Fruit fly (Drosophila melanogaster) whole organism, embryonic: ENCODE measurements around the gene CG15196.

Experiments
- Blimp-1 ChIP-seq: fragments of 200-800 bp; sonication (Bioruptor generic); optimal IDR thresholded peaks from 3 replicates; lab custom pipeline; 2018; ENCODE audit warnings: missing biosample characterization, missing genetic modification characterization, mild to moderate bottlenecking, moderate library complexity, missing genetic modification reagents
- CG10654 ChIP-seq: fragments of 200-800 bp; sonication (Bioruptor generic); optimal IDR thresholded peaks from 2 replicates; lab custom pipeline; 2016; ENCODE audit warnings: missing biosample characterization, missing genetic modification characterization
- CG12104 ChIP-seq: fragments of 200-800 bp; sonication (Bioruptor generic); optimal IDR thresholded peaks from 3 replicates; lab custom pipeline; 2016; ENCODE audit warnings: missing biosample characterization, missing genetic modification characterization
- CG12942 ChIP-seq: fragments of 200-800 bp; sonication (Bioruptor generic); optimal IDR thresholded peaks from 3 replicates; lab custom pipeline; 2016; ENCODE audit warnings: missing biosample characterization, missing genetic modification characterization
- CG14710 ChIP-seq: fragments of 200-800 bp; sonication (Bioruptor generic); optimal IDR thresholded peaks from 3 replicates; lab custom pipeline; 2019; ENCODE audit warnings: missing biosample characterization, mild to moderate bottlenecking, missing genetic modification characterization, moderate library complexity
- CG1603 ChIP-seq: fragments of 200-800 bp; sonication (Bioruptor generic); optimal IDR thresholded peaks from 2 replicates; lab custom pipeline; 2019; ENCODE audit warnings: missing biosample characterization, mild to moderate bottlenecking, missing genetic modification characterization, moderate library complexity
- CG16779 ChIP-seq: fragments of 200-800 bp; sonication (Bioruptor generic); IDR thresholded peaks from 2 replicates; pipeline ENCODE4 v1.3.6; 2022; ENCODE audit warnings: missing biosample characterization, missing genetic modification characterization
- CG17359 ChIP-seq: fragments of 200-800 bp; sonication (Bioruptor generic); optimal IDR thresholded peaks from 3 replicates; lab custom pipeline; 2018; ENCODE audit warnings: missing biosample characterization, mild to moderate bottlenecking, missing genetic modification characterization, moderate library complexity
- CG18764 ChIP-seq: fragments of 200-800 bp; sonication (Bioruptor generic); optimal IDR thresholded peaks from 3 replicates; lab custom pipeline; 2016; ENCODE audit warnings: missing biosample characterization, missing genetic modification characterization
- CG2116 ChIP-seq: fragments of 200-800 bp; sonication (Bioruptor generic); optimal IDR thresholded peaks from 3 replicates; lab custom pipeline; 2018; ENCODE audit warnings: missing biosample characterization, mild to moderate bottlenecking, missing genetic modification characterization
- CG30403 ChIP-seq: fragments of 200-800 bp; sonication (Bioruptor generic); optimal IDR thresholded peaks from 3 replicates; lab custom pipeline; 2016; ENCODE audit warnings: missing biosample characterization, missing genetic modification characterization
- CG31365 ChIP-seq: fragments of 200-800 bp; sonication (Bioruptor generic); optimal IDR thresholded peaks from 2 replicates; lab custom pipeline; 2018; ENCODE audit warnings: missing biosample characterization, mild to moderate bottlenecking, missing genetic modification characterization
- CG3407 ChIP-seq: fragments of 200-800 bp; sonication (Bioruptor generic); optimal IDR thresholded peaks from 2 replicates; lab custom pipeline; 2018; ENCODE audit warnings: missing biosample characterization, mild to moderate bottlenecking, missing genetic modification characterization
- CG34376 ChIP-seq: fragments of 200-800 bp; sonication (Bioruptor generic); optimal IDR thresholded peaks from 2 replicates; lab custom pipeline; 2018; ENCODE audit warnings: missing biosample characterization, mild to moderate bottlenecking, missing genetic modification characterization
- CG6254 ChIP-seq: fragments of 200-800 bp; sonication (Bioruptor generic); optimal IDR thresholded peaks from 3 replicates; lab custom pipeline; 2017; ENCODE audit warnings: mild to moderate bottlenecking, missing biosample characterization, missing genetic modification reagents, missing genetic modification characterization
- CG6791 ChIP-seq: fragments of 200-800 bp; sonication (Bioruptor generic); IDR thresholded peaks from 3 replicates; pipeline ENCODE4 v1.3.6; 2022; ENCODE audit warnings: missing biosample characterization, missing genetic modification characterization; ENCODE audit not compliant: partially characterized antibody
- CG8089 ChIP-seq: fragments of 200-800 bp; sonication (Bioruptor generic); optimal IDR thresholded peaks from 3 replicates; lab custom pipeline; 2016; ENCODE audit warnings: missing biosample characterization, missing genetic modification characterization
- CG8765 ChIP-seq: fragments of 200-800 bp; sonication (Bioruptor generic); IDR thresholded peaks from 2 replicates; pipeline ENCODE4 v1.3.6; 2022; ENCODE audit warnings: missing biosample characterization, missing genetic modification characterization
- CG9215 ChIP-seq: fragments of 200-800 bp; sonication (Bioruptor generic); IDR thresholded peaks from 2 replicates; pipeline ENCODE4 v1.3.6; 2022; ENCODE audit warnings: missing biosample characterization, missing genetic modification characterization
- CkIIα-i1 ChIP-seq: fragments of 200-800 bp; sonication (Bioruptor generic); IDR thresholded peaks from 2 replicates; pipeline ENCODE4 v1.3.6; 2022; ENCODE audit warnings: missing biosample characterization, missing genetic modification characterization
- CoRest ChIP-seq: fragments of 200-800 bp; sonication (Bioruptor generic); optimal IDR thresholded peaks from 3 replicates; lab custom pipeline; 2018; ENCODE audit warnings: missing biosample characterization, mild to moderate bottlenecking, missing genetic modification characterization, moderate library complexity
- Dad ChIP-seq: fragments of 200-800 bp; sonication (Bioruptor generic); optimal IDR thresholded peaks from 3 replicates; lab custom pipeline; 2016; ENCODE audit warnings: missing biosample characterization, missing genetic modification characterization
- Drgx ChIP-seq: fragments of 200-800 bp; sonication (Bioruptor generic); IDR thresholded peaks from 2 replicates; pipeline ENCODE4 v1.3.6; 2022; ENCODE audit warnings: missing biosample characterization, missing genetic modification characterization
- Elba2 ChIP-seq: fragments of 200-800 bp; sonication (Bioruptor generic); optimal IDR thresholded peaks from 3 replicates; lab custom pipeline; 2016; ENCODE audit warnings: missing biosample characterization, missing genetic modification characterization
- Ets65A ChIP-seq: fragments of 200-800 bp; sonication (Bioruptor generic); peaks from one replicate; lab custom pipeline; 2016; ENCODE audit warnings: missing biosample characterization, missing genetic modification characterization
- Ets97D ChIP-seq: fragments of 200-800 bp; sonication (Bioruptor generic); optimal IDR thresholded peaks from 3 replicates; lab custom pipeline; 2016; ENCODE audit warnings: missing biosample characterization, missing genetic modification characterization
- HHEX ChIP-seq: fragments of 200-800 bp; sonication (Bioruptor generic); optimal IDR thresholded peaks from 3 replicates; lab custom pipeline; 2017; ENCODE audit warnings: missing biosample characterization, mild to moderate bottlenecking, missing genetic modification characterization, missing genetic modification reagents
- HmgZ ChIP-seq: fragments of 200-800 bp; sonication (Bioruptor generic); optimal IDR thresholded peaks from 2 replicates; lab custom pipeline; 2018; ENCODE audit warnings: missing biosample characterization, mild to moderate bottlenecking, missing genetic modification characterization
- Med ChIP-seq: fragments of 200-800 bp; sonication (Bioruptor generic); peaks from one replicate; lab custom pipeline; 2016; ENCODE audit warnings: missing biosample characterization, missing genetic modification characterization, mild to moderate bottlenecking, inconsistent platforms, moderate library complexity
- Myb ChIP-seq: fragments of 200-800 bp; sonication (Bioruptor generic); optimal IDR thresholded peaks from 2 replicates; lab custom pipeline; 2016; ENCODE audit warnings: missing biosample characterization, missing genetic modification characterization
- Nf-YB ChIP-seq: fragments of 200-800 bp; sonication (Bioruptor generic); optimal IDR thresholded peaks from 3 replicates; lab custom pipeline; 2019; ENCODE audit warnings: missing biosample characterization, mild to moderate bottlenecking, missing genetic modification characterization, moderate library complexity
- Oaz ChIP-seq: fragments of 200-800 bp; sonication (Bioruptor generic); IDR thresholded peaks from 2 replicates; pipeline ENCODE4 v1.3.6; 2022; ENCODE audit warnings: missing biosample characterization, missing genetic modification characterization
- Sin3A ChIP-seq: fragments of >200 bp; optimal IDR thresholded peaks from 2 replicates; lab custom pipeline; 2018
- Sry-β ChIP-seq: fragments of 200-800 bp; sonication (Bioruptor generic); optimal IDR thresholded peaks from 2 replicates; lab custom pipeline; 2018; ENCODE audit warnings: missing biosample characterization, mild to moderate bottlenecking, missing genetic modification characterization, moderate library complexity
- Tbp ChIP-seq: fragments of >200 bp; optimal IDR thresholded peaks from 2 replicates; lab custom pipeline; 2018; ENCODE audit warnings: missing biosample characterization, missing genetic modification characterization
- bab2 ChIP-seq: fragments of 200-800 bp; sonication (Bioruptor generic); optimal IDR thresholded peaks from 2 replicates; lab custom pipeline; 2016; ENCODE audit warnings: missing biosample characterization, missing genetic modification characterization
- bbx ChIP-seq: fragments of 200-800 bp; sonication (Bioruptor generic); IDR thresholded peaks from 2 replicates; pipeline ENCODE4 v1.3.6; 2022; ENCODE audit warnings: missing biosample characterization, missing genetic modification characterization; ENCODE audit not compliant: partially characterized antibody
- cato ChIP-seq: fragments of 200-800 bp; sonication (Bioruptor generic); optimal IDR thresholded peaks from 2 replicates; lab custom pipeline; 2016; ENCODE audit warnings: missing biosample characterization, missing genetic modification characterization, borderline replicate concordance
- dati ChIP-seq: fragments of 200-800 bp; sonication (Bioruptor generic); IDR thresholded peaks from 2 replicates; pipeline ENCODE4 v1.3.6; 2022; ENCODE audit warnings: missing biosample characterization, missing genetic modification characterization
- dimm ChIP-seq: fragments of 200-800 bp; sonication (Bioruptor generic); IDR thresholded peaks from 2 replicates; pipeline ENCODE4 v1.3.6; 2022; ENCODE audit warnings: missing biosample characterization, missing genetic modification characterization
- eve ChIP-seq, 2 experiments: fragments of >200 bp; optimal IDR thresholded peaks; 2 replicates each; lab custom pipeline; 2017; ENCODE audit warnings: missing biosample characterization in 2 of 2, missing genetic modification characterization in 2 of 2
- hkb ChIP-seq, 2 experiments: fragments of 200-800 bp in 1 of 2; fragments of >200 bp in 1 of 2; sonication (Bioruptor generic) in 1 of 2; IDR thresholded peaks in 1 of 2; optimal IDR thresholded peaks in 1 of 2; 2 replicates each; pipeline versions ENCODE4 v1.3.6 to Lab custom; 2017 to 2022; ENCODE audit warnings: missing biosample characterization in 1 of 2, missing genetic modification characterization in 1 of 2
- jing ChIP-seq: fragments of 200-800 bp; sonication (Bioruptor generic); optimal IDR thresholded peaks from 2 replicates; lab custom pipeline; 2018; ENCODE audit warnings: missing biosample characterization, mild to moderate bottlenecking, missing genetic modification characterization
- klu ChIP-seq: fragments of 200-800 bp; sonication (Bioruptor generic); IDR thresholded peaks from 2 replicates; pipeline ENCODE4 v1.3.6; 2022; ENCODE audit warnings: missing biosample characterization, missing genetic modification characterization
- lab ChIP-seq: fragments of 200-800 bp; sonication (Bioruptor generic); optimal IDR thresholded peaks from 3 replicates; lab custom pipeline; 2017; ENCODE audit warnings: missing biosample characterization, missing genetic modification characterization, mild to moderate bottlenecking, moderate library complexity, missing genetic modification reagents
- lola ChIP-seq, 3 experiments: fragments of >200 bp in 2 of 3; fragments of 200-800 bp in 1 of 3; sonication (Bioruptor generic) in 1 of 3; optimal IDR thresholded peaks; 2 replicates each; lab custom pipeline; 2017 to 2019; ENCODE audit warnings: missing biosample characterization in 3 of 3, missing genetic modification characterization in 3 of 3, mild to moderate bottlenecking in 1 of 3, moderate library complexity in 1 of 3
- nmo ChIP-seq: fragments of 200-800 bp; sonication (Bioruptor generic); optimal IDR thresholded peaks from 2 replicates; lab custom pipeline; 2018; ENCODE audit warnings: missing biosample characterization, mild to moderate bottlenecking, missing genetic modification characterization, moderate library complexity
- org-1 ChIP-seq: fragments of 200-800 bp; sonication (Bioruptor generic); optimal IDR thresholded peaks from 2 replicates; lab custom pipeline; 2017; ENCODE audit warnings: missing biosample characterization, missing genetic modification characterization
- pzg ChIP-seq: fragments of 200-800 bp; sonication (Bioruptor generic); optimal IDR thresholded peaks from 3 replicates; lab custom pipeline; 2018; ENCODE audit warnings: missing biosample characterization, mild to moderate bottlenecking, missing genetic modification characterization, moderate library complexity
- stc ChIP-seq: fragments of 200-800 bp; sonication (Bioruptor generic); IDR thresholded peaks from 2 replicates; pipeline ENCODE4 v1.3.6; 2022; ENCODE audit warnings: missing biosample characterization, missing genetic modification characterization

The CG15196 gene

DNA sequence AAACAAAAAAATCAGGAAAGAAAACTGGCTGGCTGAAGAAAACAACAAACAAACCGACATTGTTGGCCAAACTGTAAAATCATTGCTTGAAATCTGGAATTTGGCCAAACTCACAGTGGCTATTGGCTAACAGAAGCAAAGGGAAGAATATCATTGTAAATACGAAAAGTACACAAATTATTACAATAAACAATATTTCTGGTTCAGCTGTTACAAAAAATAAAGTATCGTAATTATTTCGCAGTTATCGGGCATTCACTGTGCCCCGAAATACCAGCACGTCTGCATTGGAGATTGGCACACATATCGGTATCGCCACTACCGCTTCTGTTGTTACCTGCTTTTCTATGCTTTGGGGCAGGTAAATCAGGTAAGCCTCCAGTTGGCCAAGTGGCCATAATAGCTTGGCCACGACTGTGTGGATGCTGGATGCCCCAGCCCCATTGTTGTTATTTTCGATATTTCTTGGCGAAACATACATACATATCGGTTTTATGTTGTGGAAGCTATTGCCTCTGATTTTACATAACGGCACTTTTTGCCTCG lies 41.4 kb downstream of the CG15196 start (continued):
- TF ChIP-seq dati (GFP tag; lab: Robert Waterston, UW) (no peak), Ets65A (GFP tag; lab: Kevin White, UChicago) (peak; percentile 90), Dad (no peak), CG34376 (no peak), CG18764 (no peak), CG31365 (tag; lab: Kevin White, UChicago) (no peak), jing (GFP tag; lab: Kevin White, UChicago) (no peak), bbx (GFP tag; lab: Robert Waterston, UW) (no peak), cato (GFP tag; lab: Kevin White, UChicago) (no peak), Med (GFP tag; lab: Kevin White, UChicago) (peak; percentile 87), dimm (peak; percentile 39; the same call in 1 of the 2 replicates), Elba2 (GFP tag; lab: Kevin White, UChicago) (no peak), pzg (GFP tag; lab: Kevin White, UChicago) (no peak), CG16779 (GFP tag; lab: Robert Waterston, UW) (0 out of 2 replicates have a peak, but pooled peaks have one; percentile 16), Ets97D (GFP tag; lab: Kevin White, UChicago) (no peak), CG3407 (GFP tag; lab: Kevin White, UChicago) (no peak), eve (GFP tag; optimal IDR thresholded peaks at IDR 0.05; lab: Kevin White, UChicago) (peak in 1 of 2 experiments; percentile 19), Tbp (GFP tag; lab: Kevin White, UChicago) (no peak), CG30403 (GFP tag; lab: Kevin White, UChicago) (peak; percentile 50), CG1603 (peak; percentile 64), Nf-YB (GFP tag; lab: Kevin White, UChicago) (no peak), org-1 (GFP tag; lab: Kevin White, UChicago) (peak; percentile 11), lab (GFP tag; lab: Kevin White, UChicago) (peak; percentile 60), CG14710 (tag; lab: Kevin White, UChicago) (no peak), CG10654 (GFP tag; lab: Kevin White, UChicago) (no peak), CG2116 (GFP tag; lab: Kevin White, UChicago) (no peak), klu (GFP tag; lab: Robert Waterston, UW) (no peak), CG6254 (GFP tag; lab: Kevin White, UChicago) (no peak), CG17359 (tag; lab: Kevin White, UChicago) (peak; percentile 65), Myb (GFP tag; lab: Kevin White, UChicago) (peak; percentile 17), CG8765 (GFP tag; lab: Robert Waterston, UW) (peak; percentile 28; the same call in 1 of the 2 replicates), stc (no peak), HmgZ (tag; lab: Kevin White, UChicago) (peak; percentile 17), lola (GFP tag; optimal IDR thresholded peaks at IDR 0.05; lab: Kevin White, UChicago) (no peak), CoRest (tag; lab: Kevin White, UChicago) (peak; percentile 18), Blimp-1 (GFP tag; lab: Kevin White, UChicago) (peak; percentile 7), hkb (optimal IDR thresholded peaks at IDR 0.05; lab: Kevin White, UChicago) (no peak), hkb (GFP tag; IDR thresholded peaks at IDR 0.05; lab: Robert Waterston, UW) (peak; percentile 54), nmo (GFP tag; lab: Kevin White, UChicago) (peak; percentile 20), Drgx (GFP tag; lab: Robert Waterston, UW) (peak; percentile 80), Sry-β (GFP tag; lab: Kevin White, UChicago) (no peak), bab2 (no peak), Oaz (GFP tag; lab: Robert Waterston, UW) (0 out of 2 replicates have a peak, but pooled peaks have one; percentile 42), CG12942 (GFP tag; lab: Kevin White, UChicago) (no peak), CkIIα-i1 (GFP tag; lab: Robert Waterston, UW) (no peak), CG9215 (peak; percentile 52; the same call in 1 of the 2 replicates), CG8089 (GFP tag; lab: Kevin White, UChicago) (peak; percentile 47), CG6791 (GFP tag; lab: Robert Waterston, UW) (no peak), Sin3A (lab: Kevin White, UChicago) (no peak), HHEX (GFP tag; lab: Kevin White, UChicago) (peak; percentile 35), CG12104 (GFP tag; lab: Kevin White, UChicago) (no peak)
